Fruit fly (Drosophila melanogaster): ENCODE results near the gene Hcf.
A peak's percentile ranks its signal among the peaks of the same experiment; 100 is the strongest.

dm6 chr4:314672-315266, 45.0 kb upstream of the Hcf start, which contains the start of gene Rnf11:
- peak; percentile 26 for TF ChIP-seq Hnf4 (GFP tag; optimal IDR thresholded peaks at IDR 0.05)
- TF ChIP-seq dl (GFP tag; optimal IDR thresholded peaks at IDR 0.05; ENCODE audit: insufficient read depth in 1 of 2, partially characterized antibody in 2 of 2), result no peak
- peak; percentile 28 for TF ChIP-seq lola (GFP tag; optimal IDR thresholded peaks at IDR 0.05)
- TF ChIP-seq pan (optimal IDR thresholded peaks at IDR 0.05), result no peak
